Fruit fly (Drosophila melanogaster) whole organism, prepupa: Measurements from ENCODE around the gene CG12116.
A peak's percentile ranks its signal among the peaks of the same experiment; 100 is the strongest.

Experiments
- CG16779 ChIP-seq: fragments of 200-800 bp; sonication (Bioruptor generic); optimal IDR thresholded peaks from 3 replicates; lab custom pipeline; 2017; ENCODE audit warnings: missing biosample characterization, mild to moderate bottlenecking, missing genetic modification characterization
- CG32006 ChIP-seq: fragments of 200-800 bp; sonication (Bioruptor generic); optimal IDR thresholded peaks from 3 replicates; lab custom pipeline; 2017; ENCODE audit warnings: missing biosample characterization, mild to moderate bottlenecking, missing genetic modification characterization
- CG6163 ChIP-seq: fragments of 200-800 bp; sonication (Bioruptor generic); IDR thresholded peaks from 3 replicates; pipeline ENCODE4 v1.3.6; 2022; ENCODE audit warnings: missing biosample characterization, missing genetic modification characterization
- CG6276 ChIP-seq: fragments of 200-800 bp; sonication (Bioruptor generic); optimal IDR thresholded peaks from 2 replicates; lab custom pipeline; 2017; ENCODE audit warnings: missing biosample characterization, mild to moderate bottlenecking, missing genetic modification characterization
- CG9139 ChIP-seq: fragments of 200-800 bp; sonication (Bioruptor generic); optimal IDR thresholded peaks from 3 replicates; lab custom pipeline; 2017; ENCODE audit warnings: missing biosample characterization, mild to moderate bottlenecking, missing genetic modification characterization
- Eip93F ChIP-seq: fragments of 200-800 bp; sonication (Bioruptor generic); optimal IDR thresholded peaks from 2 replicates; lab custom pipeline; 2016; ENCODE audit warnings: missing biosample characterization, mild to moderate bottlenecking, missing genetic modification characterization
- Gug ChIP-seq: fragments of 200-800 bp; sonication (Bioruptor generic); IDR thresholded peaks from 2 replicates; pipeline ENCODE4 v1.3.6; 2022; ENCODE audit warnings: missing biosample characterization, missing genetic modification characterization
- Smox ChIP-seq: fragments of 200-800 bp; sonication (Bioruptor generic); optimal IDR thresholded peaks from 3 replicates; lab custom pipeline; 2016; ENCODE audit warnings: missing biosample characterization, missing genetic modification characterization
- acj6 ChIP-seq: fragments of 200-800 bp; sonication (Bioruptor generic); optimal IDR thresholded peaks from 3 replicates; lab custom pipeline; 2016; ENCODE audit warnings: missing biosample characterization, missing genetic modification characterization
- fd59A ChIP-seq: fragments of 200-800 bp; sonication (Bioruptor generic); optimal IDR thresholded peaks from 2 replicates; lab custom pipeline; 2017; ENCODE audit warnings: missing biosample characterization, mild to moderate bottlenecking, missing genetic modification characterization, missing genetic modification reagents
- topi ChIP-seq: fragments of 200-800 bp; sonication (Bioruptor generic); optimal IDR thresholded peaks from 3 replicates; lab custom pipeline; 2016; ENCODE audit warnings: missing biosample characterization, missing genetic modification characterization

dm6 chrX:8491452-8492046 is 22.7 kb upstream of the CG12116 start:
- TF ChIP-seq CG9139 (GFP tag; lab: Kevin White, UChicago) (no peak), topi (GFP tag; lab: Kevin White, UChicago) (peak; percentile 41), Smox (GFP tag; lab: Kevin White, UChicago) (peak; percentile 70), Gug (GFP tag; lab: Robert Waterston, UW) (peak; percentile 29; the same call in 1 of the 2 replicates), Eip93F (GFP tag; lab: Kevin White, UChicago) (no peak), CG6163 (GFP tag; lab: Robert Waterston, UW) (peak; percentile 59), acj6 (GFP tag; lab: Kevin White, UChicago) (peak; percentile 25), fd59A (GFP tag; lab: Kevin White, UChicago) (peak; percentile 27), CG16779 (tag; lab: Kevin White, UChicago) (peak; percentile 14), CG6276 (GFP tag; lab: Kevin White, UChicago) (peak; percentile 65), CG32006 (GFP tag; lab: Kevin White, UChicago) (peak; percentile 55)
